Fruit fly (Drosophila melanogaster) S2 (cell line): Measurements from ENCODE around the gene PDCD-5.

Experiments
- CG8478 ChIP-seq: fragments of >200 bp; optimal IDR thresholded peaks from 2 replicates; lab custom pipeline; 2018
- CTCF ChIP-seq, 2 experiments: fragments of >200 bp; optimal IDR thresholded peaks; 2 replicates each; lab custom pipeline; 2018

DNA sequence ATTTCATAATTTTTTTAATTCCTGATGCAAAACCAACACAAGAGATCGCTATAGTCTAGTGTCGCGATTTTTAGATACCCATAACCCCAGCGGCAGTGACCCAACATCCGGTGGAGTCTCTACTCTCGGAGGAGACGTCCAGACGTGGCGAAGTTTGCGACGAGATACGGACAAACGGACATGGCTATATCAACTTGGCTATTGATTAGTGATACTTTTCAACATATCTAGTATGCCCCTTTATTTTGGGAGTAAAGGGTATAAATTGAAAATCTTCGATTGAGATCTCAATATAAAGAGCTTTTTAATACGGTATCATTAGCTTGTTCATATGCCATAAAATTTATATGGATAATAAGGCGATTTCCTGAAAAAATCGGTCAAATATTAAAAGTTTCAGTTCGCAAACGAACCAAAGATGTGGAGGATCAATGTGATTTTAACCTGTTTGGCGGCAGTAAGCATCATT lies 34.4 kb downstream of the PDCD-5 start, which contains the start of gene CG33687:
- TF ChIP-seq CG8478 (lab: Kevin White, UChicago), result no peak
- no peak for TF ChIP-seq CTCF (optimal IDR thresholded peaks at IDR 0.05; lab: Kevin White, UChicago)
